Worm (Caenorhabditis elegans) whole organism, L2 larva: ENCODE data around the gene bath-1.

Source experiments
- F13H6.1 ChIP-seq: sonication (generic microtip); optimal IDR thresholded peaks from 2 replicates; lab custom pipeline; 2016; ENCODE audit warnings: missing genetic modification characterization, missing compliant biosample characterization
- R02D3.7 ChIP-seq: fragments of 150-350 bp; optimal IDR thresholded peaks from 2 replicates; lab custom pipeline; 2014; ENCODE audit warnings: missing biosample characterization, missing genetic modification characterization
- Y55F3AM.14 ChIP-seq: fragments of 200-800 bp; sonication (Bioruptor generic); optimal IDR thresholded peaks from 2 replicates; lab custom pipeline; 2018; ENCODE audit warnings: mild to moderate bottlenecking, missing genetic modification characterization, missing compliant biosample characterization
- ZK546.5 ChIP-seq: sonication (generic microtip); optimal IDR thresholded peaks from 2 replicates; lab custom pipeline; 2017; ENCODE audit warnings: missing biosample characterization, missing genetic modification characterization
- alr-1 ChIP-seq: fragments of 150-350 bp; optimal IDR thresholded peaks from 2 replicates; lab custom pipeline; 2014; ENCODE audit warnings: missing biosample characterization, missing genetic modification characterization
- aly-2 ChIP-seq: fragments of 150-350 bp; optimal IDR thresholded peaks from 2 replicates; lab custom pipeline; 2014; ENCODE audit warnings: missing biosample characterization, missing genetic modification characterization
- blmp-1 ChIP-seq: sonication (generic microtip); optimal IDR thresholded peaks from 2 replicates; lab custom pipeline; 2017; ENCODE audit warnings: missing genetic modification characterization, mild to moderate bottlenecking, missing compliant biosample characterization, antibody characterized with exemption, moderate library complexity; ENCODE audit not compliant: insufficient read depth
- dmd-4 ChIP-seq: sonication (generic microtip); optimal IDR thresholded peaks from 2 replicates; lab custom pipeline; 2017; ENCODE audit warnings: missing biosample characterization, missing genetic modification characterization
- elt-3 ChIP-seq: sonication (generic microtip); optimal IDR thresholded peaks from 2 replicates; lab custom pipeline; 2017; ENCODE audit warnings: missing biosample characterization, missing genetic modification characterization
- fos-1 ChIP-seq: fragments of 150-350 bp; optimal IDR thresholded peaks from 2 replicates; lab custom pipeline; 2014; ENCODE audit warnings: missing biosample characterization, missing genetic modification characterization
- gmeb-1 ChIP-seq: fragments of 150-350 bp; optimal IDR thresholded peaks from 2 replicates; lab custom pipeline; 2014; ENCODE audit warnings: missing biosample characterization, missing genetic modification characterization
- lin-11 ChIP-seq: fragments of 150-350 bp; sonication (generic microtip); optimal IDR thresholded peaks from 2 replicates; lab custom pipeline; 2014; ENCODE audit warnings: missing biosample characterization, missing genetic modification characterization, inconsistent platforms, mixed read lengths
- lin-39 ChIP-seq: fragments of 150-350 bp; optimal IDR thresholded peaks from 2 replicates; lab custom pipeline; 2014; ENCODE audit warnings: missing biosample characterization, missing genetic modification reagents, missing genetic modification characterization
- lsy-2 ChIP-seq, 2 experiments: fragments of 150-350 bp in 1 of 2; sonication (generic microtip) in 1 of 2; optimal IDR thresholded peaks; 2 replicates each; lab custom pipeline; 2014 to 2017; ENCODE audit warnings: missing biosample characterization in 2 of 2, missing genetic modification characterization in 2 of 2
- mdl-1 ChIP-seq, 2 experiments: fragments of 150-350 bp in 1 of 2; sonication (generic microtip) in 1 of 2; optimal IDR thresholded peaks; 2 replicates each; lab custom pipeline; 2017; ENCODE audit warnings: missing biosample characterization in 2 of 2, missing genetic modification characterization in 2 of 2
- nhr-10 ChIP-seq: sonication (generic microtip); optimal IDR thresholded peaks from 2 replicates; lab custom pipeline; 2017; ENCODE audit warnings: missing biosample characterization, missing genetic modification characterization
- nhr-11 ChIP-seq: fragments of 150-350 bp; optimal IDR thresholded peaks from 2 replicates; lab custom pipeline; 2014; ENCODE audit warnings: missing biosample characterization, missing genetic modification characterization
- nhr-12 ChIP-seq: fragments of 150-350 bp; optimal IDR thresholded peaks from 2 replicates; lab custom pipeline; 2014; ENCODE audit warnings: missing biosample characterization, missing genetic modification characterization
- nhr-129 ChIP-seq: fragments of 150-350 bp; optimal IDR thresholded peaks from 2 replicates; lab custom pipeline; 2014; ENCODE audit warnings: missing biosample characterization, missing genetic modification characterization
- nhr-21 ChIP-seq: fragments of 150-350 bp; optimal IDR thresholded peaks from 2 replicates; lab custom pipeline; 2014; ENCODE audit warnings: missing biosample characterization, missing genetic modification characterization
- nhr-23 ChIP-seq: fragments of 150-350 bp; optimal IDR thresholded peaks from 2 replicates; lab custom pipeline; 2014; ENCODE audit warnings: missing biosample characterization, missing genetic modification reagents, missing genetic modification characterization
- nhr-25 ChIP-seq: fragments of 150-350 bp; sonication (generic microtip); optimal IDR thresholded peaks from 3 replicates; lab custom pipeline; 2014; ENCODE audit warnings: missing biosample characterization, missing genetic modification characterization
- nhr-77 ChIP-seq: fragments of 150-350 bp; optimal IDR thresholded peaks from 2 replicates; lab custom pipeline; 2014; ENCODE audit warnings: missing biosample characterization, missing genetic modification characterization
- peb-1 ChIP-seq: fragments of 150-350 bp; optimal IDR thresholded peaks from 2 replicates; lab custom pipeline; 2014; ENCODE audit warnings: missing biosample characterization, missing genetic modification characterization
- sem-4 ChIP-seq: fragments of 150-350 bp; optimal IDR thresholded peaks from 2 replicates; lab custom pipeline; 2014; ENCODE audit warnings: missing biosample characterization, missing genetic modification reagents, missing genetic modification characterization
- skn-1 ChIP-seq: sonication (generic microtip); optimal IDR thresholded peaks from 2 replicates; lab custom pipeline; 2017; ENCODE audit warnings: missing biosample characterization, missing genetic modification characterization
- unc-39 ChIP-seq: fragments of 150-350 bp; optimal IDR thresholded peaks from 2 replicates; lab custom pipeline; 2014; ENCODE audit warnings: missing biosample characterization, missing genetic modification characterization
- unc-55 ChIP-seq: fragments of 150-350 bp; sonication (generic microtip); optimal IDR thresholded peaks from 3 replicates; lab custom pipeline; 2014; ENCODE audit warnings: missing biosample characterization, missing genetic modification reagents, missing genetic modification characterization
- zag-1 ChIP-seq: fragments of 150-350 bp; optimal IDR thresholded peaks from 2 replicates; lab custom pipeline; 2014; ENCODE audit warnings: missing biosample characterization, missing genetic modification characterization
- ztf-1 ChIP-seq: fragments of 200-800 bp; sonication (Bioruptor generic); conservative IDR thresholded peaks from 2 replicates; pipeline ENCODE4 v1.3.6; 2022; ENCODE audit warnings: missing genetic modification characterization, missing compliant biosample characterization
- ztf-11 ChIP-seq: sonication (generic microtip); optimal IDR thresholded peaks from 2 replicates; lab custom pipeline; 2017; ENCODE audit warnings: missing biosample characterization, missing genetic modification characterization
- ztf-4 ChIP-seq: fragments of 150-350 bp; optimal IDR thresholded peaks from 2 replicates; lab custom pipeline; 2014; ENCODE audit warnings: missing biosample characterization, missing genetic modification characterization

bath-1 gene

DNA sequence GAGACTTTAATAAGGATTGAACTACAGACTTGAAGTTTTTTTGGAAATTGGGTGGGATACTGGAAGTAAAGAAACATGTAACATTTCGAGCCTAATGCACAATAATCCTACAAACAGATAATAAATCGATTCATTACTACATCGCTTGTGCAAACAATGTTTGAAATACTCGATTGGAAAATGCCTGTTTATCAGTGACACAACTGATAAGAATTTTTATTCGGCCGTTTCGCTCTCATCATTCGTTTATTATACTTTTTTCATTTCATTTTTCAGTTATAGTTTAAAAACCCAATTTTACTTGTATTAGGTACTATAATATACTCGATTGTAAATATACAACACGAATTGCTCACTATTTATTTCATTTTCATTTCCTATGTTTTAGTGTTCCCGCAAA lies 32.9 kb downstream of the bath-1 start:
- TF ChIP-seq F13H6.1 (tag; lab: Kevin White, UChicago): no peak
- TF ChIP-seq gmeb-1 (tag; lab: Kevin White, UChicago): peak; percentile 6
- TF ChIP-seq fos-1 (tag; lab: Kevin White, UChicago): peak; percentile 89

ce11 chrII:1993738-1994137 lies 34.9 kb downstream of the bath-1 start, which contains the start of gene math-21:
Gene math-21 (plus strand): TSS chrII:1994038.
- TF ChIP-seq nhr-25 (tag; lab: Kevin White, UChicago): no peak
- TF ChIP-seq F13H6.1 (tag; lab: Kevin White, UChicago): no peak
- TF ChIP-seq lin-11 (tag; lab: Kevin White, UChicago): no peak
- no peak for TF ChIP-seq lsy-2 (tag; optimal IDR thresholded peaks at IDR 0.05; lab: Kevin White, UChicago)
- TF ChIP-seq peb-1: no peak
- no peak for TF ChIP-seq aly-2 (tag; lab: Kevin White, UChicago)
- TF ChIP-seq nhr-12 (tag; lab: Kevin White, UChicago): no peak
- no peak for TF ChIP-seq sem-4 (tag; lab: Kevin White, UChicago)
- no peak for TF ChIP-seq ztf-1 (GFP tag; lab: Robert Waterston, UW)
- no peak for TF ChIP-seq skn-1 (tag; lab: Kevin White, UChicago)
- no peak for TF ChIP-seq R02D3.7 (tag; lab: Kevin White, UChicago)
- TF ChIP-seq blmp-1 (tag; lab: Kevin White, UChicago): no peak
- no peak for TF ChIP-seq unc-39
- no peak for TF ChIP-seq elt-3 (tag; lab: Kevin White, UChicago)
- TF ChIP-seq ztf-11 (tag; lab: Kevin White, UChicago): no peak
- TF ChIP-seq nhr-23: no peak
- TF ChIP-seq alr-1 (tag; lab: Kevin White, UChicago): no peak
- TF ChIP-seq nhr-10 (tag; lab: Kevin White, UChicago): no peak
- TF ChIP-seq zag-1 (tag; lab: Kevin White, UChicago): no peak

DNA sequence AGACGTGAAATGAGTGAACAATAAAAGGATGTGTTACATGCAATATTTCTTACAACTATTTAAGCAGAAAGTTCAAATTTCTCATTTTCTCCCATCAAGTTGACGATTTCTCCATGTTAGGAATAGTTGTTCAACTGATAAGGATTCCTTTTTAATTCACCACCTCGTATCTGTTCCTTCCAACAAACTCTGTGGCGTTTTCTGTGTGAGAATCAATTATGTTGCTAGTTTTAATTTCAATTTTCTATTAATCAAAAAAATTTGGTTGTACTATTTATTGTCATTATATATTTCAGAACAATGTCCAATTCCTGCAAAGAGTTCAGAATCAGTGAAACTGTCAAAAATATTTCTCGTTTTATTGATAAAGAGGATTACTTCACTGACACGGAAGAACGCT lies 39.6 kb downstream of the bath-1 start, which contains the start of gene math-44:
Gene math-44, plus strand, starts transcription at position 301 of the 400 bp plus-strand sequence.
- no peak for TF ChIP-seq dmd-4 (tag; lab: Kevin White, UChicago)
- no peak for TF ChIP-seq nhr-77
- no peak for TF ChIP-seq elt-3 (tag; lab: Kevin White, UChicago)
- no peak for TF ChIP-seq nhr-25 (tag; lab: Kevin White, UChicago)
- no peak for TF ChIP-seq lin-39 (tag; lab: Kevin White, UChicago)
- no peak for TF ChIP-seq unc-55 (GFP tag; lab: Kevin White, UChicago)
- TF ChIP-seq unc-39: no peak
- TF ChIP-seq ztf-4: no peak
- TF ChIP-seq nhr-11 (tag; lab: Kevin White, UChicago): no peak

DNA sequence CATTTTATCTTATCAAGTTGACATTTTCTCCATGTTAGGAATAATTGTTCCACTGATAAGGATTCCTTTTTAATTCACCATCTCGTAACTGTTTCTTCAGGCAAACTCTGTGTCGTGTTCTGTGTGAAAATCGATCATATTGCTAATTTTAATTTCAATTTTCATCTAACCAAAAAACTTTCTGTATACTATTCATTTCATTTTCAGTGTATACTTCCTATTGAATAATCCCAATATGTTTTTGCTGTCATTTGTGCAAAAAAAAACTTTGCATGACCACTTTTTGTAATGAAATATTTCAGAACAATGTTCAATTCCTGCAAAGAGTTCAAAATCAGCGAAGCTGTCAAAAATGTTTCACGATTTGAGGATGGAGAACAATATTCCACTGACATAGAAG lies 41.6 kb downstream of the bath-1 start, which contains the start of gene Y16E11A.4:
Gene Y16E11A.4, plus strand, starts transcription at position 301 of the 400 bp plus-strand sequence.
- TF ChIP-seq ZK546.5 (tag; lab: Kevin White, UChicago) (no peak), dmd-4 (tag; lab: Kevin White, UChicago) (no peak), Y55F3AM.14 (no peak), alr-1 (tag; lab: Kevin White, UChicago) (no peak), fos-1 (tag; lab: Kevin White, UChicago) (no peak), nhr-21 (tag; lab: Kevin White, UChicago) (no peak), nhr-10 (tag; lab: Kevin White, UChicago) (no peak), nhr-129 (tag; lab: Kevin White, UChicago) (no peak), mdl-1 (tag; optimal IDR thresholded peaks at IDR 0.05; lab: Kevin White, UChicago) (no peak)
